Worm (Caenorhabditis elegans) whole organism, L4 larva: ENCODE measurements around the gene rsd-2.

ENCODE experiments used
- ceh-28 ChIP-seq: fragments of 150-350 bp; optimal IDR thresholded peaks from 2 replicates; lab custom pipeline; 2014; ENCODE audit warnings: missing biosample characterization, missing genetic modification reagents, missing genetic modification characterization
- lin-15B ChIP-seq: fragments of 150-350 bp; sonication (generic microtip); optimal IDR thresholded peaks from 3 replicates; lab custom pipeline; 2014; ENCODE audit warnings: missing biosample characterization, missing genetic modification characterization
- lsy-2 ChIP-seq, 2 experiments: fragments of 150-350 bp in 1 of 2; sonication (generic microtip) in 1 of 2; optimal IDR thresholded peaks; 2 replicates each; lab custom pipeline; 2014 to 2017; ENCODE audit warnings: missing biosample characterization in 2 of 2, missing genetic modification characterization in 2 of 2
- mdt-29 ChIP-seq: fragments of 200-800 bp; sonication (Bioruptor generic); IDR thresholded peaks from 2 replicates; pipeline ENCODE4 v1.3.6; 2022; ENCODE audit warnings: missing genetic modification reagents, missing genetic modification characterization, missing compliant biosample characterization
- nhr-41 ChIP-seq: fragments of 200-800 bp; sonication (Bioruptor generic); IDR thresholded peaks from 2 replicates; pipeline ENCODE4 v1.3.6; 2022; ENCODE audit warnings: missing genetic modification reagents, missing genetic modification characterization, missing compliant biosample characterization
- skn-1 ChIP-seq: fragments of 150-350 bp; optimal IDR thresholded peaks from 2 replicates; lab custom pipeline; 2014; ENCODE audit warnings: missing biosample characterization, missing genetic modification characterization
- unc-130 ChIP-seq: sonication (generic microtip); optimal IDR thresholded peaks from 2 replicates; lab custom pipeline; 2016; ENCODE audit warnings: missing genetic modification reagents, missing genetic modification characterization, missing compliant biosample characterization
- zag-1 ChIP-seq: fragments of 150-350 bp; optimal IDR thresholded peaks from 2 replicates; lab custom pipeline; 2014; ENCODE audit warnings: missing biosample characterization, missing genetic modification characterization
- ztf-11 ChIP-seq: fragments of 150-350 bp; optimal IDR thresholded peaks from 2 replicates; lab custom pipeline; 2014; ENCODE audit warnings: missing biosample characterization, missing genetic modification characterization

- TF ChIP-seq ceh-28 (tag; lab: Kevin White, UChicago): no peak
- no peak for TF ChIP-seq ztf-11 (tag; lab: Kevin White, UChicago)
- no peak for TF ChIP-seq lsy-2 (tag; optimal IDR thresholded peaks at IDR 0.05; lab: Kevin White, UChicago)
- TF ChIP-seq nhr-41 (GFP tag; lab: Robert Waterston, UW): no peak
- TF ChIP-seq lin-15B (tag; lab: Kevin White, UChicago): no peak
- no peak for TF ChIP-seq unc-130 (GFP tag; lab: Kevin White, UChicago)
- TF ChIP-seq zag-1 (tag; lab: Kevin White, UChicago): no peak
- no peak for TF ChIP-seq skn-1 (tag; lab: Kevin White, UChicago)
- no peak for TF ChIP-seq mdt-29 (GFP tag; lab: Robert Waterston, UW)
These were observed 65.9 kb downstream of the rsd-2 start, which contains the start of gene Y38H8A.2 for ce11 chrIV:13474132-13474531.
